Worm (Caenorhabditis elegans): ENCODE measurements around the gene Y47D3A.34.

DNA sequence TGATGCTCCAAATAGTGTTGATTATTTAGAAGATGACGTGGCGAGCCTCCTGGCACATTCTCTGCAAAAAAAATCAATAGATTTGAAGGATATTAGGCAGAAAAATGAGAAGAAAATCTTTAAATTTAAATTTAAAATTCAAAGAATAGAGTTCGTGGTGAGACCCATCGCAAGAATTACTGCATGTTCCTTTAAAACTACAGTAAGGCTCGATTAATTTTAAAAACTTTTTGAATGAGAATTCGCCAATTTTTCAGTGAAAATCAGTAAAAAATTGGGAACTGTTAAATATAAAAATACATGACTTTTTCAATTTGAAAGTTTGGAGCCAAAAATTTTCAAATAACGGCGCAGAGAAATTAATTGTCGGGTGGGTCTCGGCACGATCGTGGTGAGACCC lies 39.5 kb downstream of the Y47D3A.34 start, which contains the start of gene tra-1:
- no peak for TF ChIP-seq unc-62 (GFP tag; optimal IDR thresholded peaks at IDR 0.05)
- no peak for TF ChIP-seq nhr-237 (tag; optimal IDR thresholded peaks at IDR 0.05)
- no peak for TF ChIP-seq ZK546.5 (tag; optimal IDR thresholded peaks at IDR 0.05)
- TF ChIP-seq crh-2 (tag; optimal IDR thresholded peaks at IDR 0.05): no peak
- TF ChIP-seq mdl-1 (tag; optimal IDR thresholded peaks at IDR 0.05): no peak
- no peak for TF ChIP-seq unc-55 (GFP tag; optimal IDR thresholded peaks at IDR 0.05)
- no peak for TF ChIP-seq fos-1 (tag; optimal IDR thresholded peaks at IDR 0.05)

Data from whole organism, L2 larva.